Worm (Caenorhabditis elegans) whole organism, L3 larva: ENCODE measurements around the gene ins-23.

ENCODE experiments used
- aly-2 ChIP-seq: fragments of 150-350 bp; optimal IDR thresholded peaks from 2 replicates; lab custom pipeline; 2014; ENCODE audit warnings: missing biosample characterization, missing genetic modification characterization
- ama-1 ChIP-seq: fragments of 150-350 bp; optimal IDR thresholded peaks from 2 replicates; lab custom pipeline; 2018
- ceh-16 ChIP-seq: sonication (generic microtip); optimal IDR thresholded peaks from 2 replicates; lab custom pipeline; 2017; ENCODE audit warnings: missing biosample characterization, missing genetic modification characterization
- ceh-28 ChIP-seq: fragments of 150-350 bp; optimal IDR thresholded peaks from 2 replicates; lab custom pipeline; 2014; ENCODE audit warnings: missing biosample characterization, missing genetic modification reagents, missing genetic modification characterization
- ceh-9 ChIP-seq: sonication (generic microtip); optimal IDR thresholded peaks from 2 replicates; lab custom pipeline; 2018; ENCODE audit warnings: missing biosample characterization, missing genetic modification characterization
- egl-5 ChIP-seq: fragments of 150-350 bp; optimal IDR thresholded peaks from 2 replicates; lab custom pipeline; 2017; ENCODE audit warnings: missing biosample characterization, missing genetic modification reagents, missing genetic modification characterization, inconsistent platforms
- elt-1 ChIP-seq: fragments of 150-350 bp; optimal IDR thresholded peaks from 2 replicates; lab custom pipeline; 2014; ENCODE audit warnings: missing biosample characterization, missing genetic modification characterization
- elt-2 ChIP-seq: sonication (generic microtip); optimal IDR thresholded peaks from 2 replicates; lab custom pipeline; 2016; ENCODE audit warnings: missing genetic modification reagents, mild to moderate bottlenecking, missing genetic modification characterization, missing compliant biosample characterization
- elt-3 ChIP-seq, 3 experiments: fragments of 150-350 bp in 1 of 3; sonication (generic microtip) in 2 of 3; optimal IDR thresholded peaks; 2 replicates in 2 of 3; 4 replicates in 1 of 3; lab custom pipeline; 2014 to 2017; ENCODE audit warnings: missing biosample characterization in 3 of 3, missing genetic modification characterization in 3 of 3
- fkh-2 ChIP-seq: fragments of 150-350 bp; optimal IDR thresholded peaks from 2 replicates; lab custom pipeline; 2014; ENCODE audit warnings: missing biosample characterization, missing genetic modification reagents, missing genetic modification characterization
- jun-1 ChIP-seq: fragments of 150-350 bp; optimal IDR thresholded peaks from 2 replicates; lab custom pipeline; 2014; ENCODE audit warnings: missing biosample characterization, missing genetic modification reagents, missing genetic modification characterization
- lin-15B ChIP-seq: fragments of 150-350 bp; optimal IDR thresholded peaks from 2 replicates; lab custom pipeline; 2014; ENCODE audit warnings: missing biosample characterization, missing genetic modification characterization
- lin-39 ChIP-seq: fragments of 150-350 bp; optimal IDR thresholded peaks from 2 replicates; lab custom pipeline; 2018; ENCODE audit warnings: missing biosample characterization, missing genetic modification reagents, missing genetic modification characterization
- lsy-12 ChIP-seq: sonication (generic microtip); optimal IDR thresholded peaks from 2 replicates; lab custom pipeline; 2016; ENCODE audit warnings: mild to moderate bottlenecking, missing genetic modification characterization, missing compliant biosample characterization
- mml-1 ChIP-seq: fragments of 150-350 bp; sonication (generic microtip); optimal IDR thresholded peaks from 3 replicates; lab custom pipeline; 2014; ENCODE audit warnings: missing biosample characterization, missing genetic modification characterization
- nhr-237 ChIP-seq: fragments of 150-350 bp; optimal IDR thresholded peaks from 2 replicates; lab custom pipeline; 2014; ENCODE audit warnings: missing biosample characterization, missing genetic modification characterization
- nhr-25 ChIP-seq: sonication (generic microtip); optimal IDR thresholded peaks from 2 replicates; lab custom pipeline; 2017; ENCODE audit warnings: missing biosample characterization, missing genetic modification characterization
- nhr-28 ChIP-seq: fragments of 150-350 bp; optimal IDR thresholded peaks from 2 replicates; lab custom pipeline; 2014; ENCODE audit warnings: missing biosample characterization, missing genetic modification characterization
- nhr-43 ChIP-seq: sonication (generic microtip); optimal IDR thresholded peaks from 2 replicates; lab custom pipeline; 2016; ENCODE audit warnings: mild to moderate bottlenecking, missing genetic modification characterization, missing compliant biosample characterization; ENCODE audit not compliant: poor library complexity, severe bottlenecking
- nhr-76 ChIP-seq: fragments of 150-350 bp; sonication (generic microtip); optimal IDR thresholded peaks from 5 replicates; lab custom pipeline; 2014; ENCODE audit warnings: missing biosample characterization, missing genetic modification characterization
- nhr-77 ChIP-seq: fragments of 150-350 bp; optimal IDR thresholded peaks from 2 replicates; lab custom pipeline; 2014; ENCODE audit warnings: missing biosample characterization, missing genetic modification characterization
- pqm-1 ChIP-seq: fragments of 150-350 bp; optimal IDR thresholded peaks from 2 replicates; lab custom pipeline; 2017; ENCODE audit warnings: missing biosample characterization, missing genetic modification characterization, inconsistent platforms
- sea-2 ChIP-seq: fragments of 150-350 bp; sonication (generic microtip); optimal IDR thresholded peaks from 4 replicates; lab custom pipeline; 2014; ENCODE audit warnings: missing biosample characterization, missing genetic modification reagents, missing genetic modification characterization
- snpc-4 ChIP-seq: fragments of 150-350 bp; optimal IDR thresholded peaks from 2 replicates; lab custom pipeline; 2014; ENCODE audit warnings: missing biosample characterization, missing genetic modification characterization
- unc-39 ChIP-seq: sonication (generic microtip); optimal IDR thresholded peaks from 4 replicates; lab custom pipeline; 2017; ENCODE audit warnings: missing biosample characterization, missing genetic modification characterization
- unc-62 ChIP-seq: fragments of 150-350 bp; sonication (generic microtip); optimal IDR thresholded peaks from 4 replicates; lab custom pipeline; 2014; ENCODE audit warnings: missing biosample characterization, missing genetic modification reagents, missing genetic modification characterization
- ztf-11 ChIP-seq: fragments of 150-350 bp; optimal IDR thresholded peaks from 2 replicates; lab custom pipeline; 2014; ENCODE audit warnings: missing biosample characterization, missing genetic modification characterization
- ztf-4 ChIP-seq: fragments of 150-350 bp; optimal IDR thresholded peaks from 2 replicates; lab custom pipeline; 2014; ENCODE audit warnings: missing biosample characterization, missing genetic modification characterization

ins-23 gene

DNA sequence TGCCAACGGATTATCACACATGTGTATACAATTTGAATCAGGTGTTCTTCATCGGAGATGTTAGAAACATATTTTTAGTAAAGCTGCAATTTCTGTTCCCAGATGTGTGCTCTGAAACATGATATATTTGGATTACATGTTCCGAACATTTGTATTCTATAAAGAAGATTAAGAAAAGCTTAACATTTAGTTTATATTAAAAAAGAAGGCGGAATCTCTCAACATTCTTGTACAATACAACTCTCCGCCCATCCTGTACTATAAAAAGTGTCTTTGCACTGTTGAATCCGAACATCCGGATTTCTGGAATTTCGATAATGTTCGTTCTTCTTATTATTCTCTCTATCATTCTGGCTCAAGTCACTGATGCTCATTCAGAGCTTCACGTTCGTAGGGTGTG lies at the start of gene ins-23:
Gene ins-23, plus strand, starts transcription at position 301 of the 400 bp plus-strand sequence.
- TF ChIP-seq elt-1 (tag; lab: Kevin White, UChicago) (no peak), ztf-4 (no peak), aly-2 (tag; lab: Kevin White, UChicago) (no peak), lsy-12 (tag; lab: Kevin White, UChicago) (no peak)

DNA sequence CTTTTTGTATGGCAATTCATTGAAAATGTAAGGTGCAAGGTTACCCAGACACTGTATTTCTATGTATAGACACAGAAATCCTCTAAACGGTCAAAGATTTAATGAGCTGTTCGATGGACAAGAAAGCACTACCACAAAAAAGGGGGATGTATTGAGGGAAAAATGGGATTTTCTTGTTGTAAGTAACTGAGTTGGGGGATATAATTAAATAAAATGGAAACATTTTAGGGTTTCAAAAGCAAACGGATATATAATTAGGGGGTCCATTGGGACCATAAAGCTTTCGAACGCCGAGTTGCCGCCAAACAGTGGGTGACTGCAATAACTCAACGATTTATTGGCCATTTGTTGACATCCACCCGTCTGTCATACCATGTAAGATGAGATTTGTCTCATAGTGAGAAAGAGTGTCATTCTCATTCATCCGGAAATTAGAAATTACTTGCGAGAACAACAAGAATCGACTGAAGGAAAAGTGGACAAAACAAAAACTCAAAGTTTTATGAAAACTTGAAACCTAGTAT lies 45.9 kb upstream of the ins-23 start:
- peak; percentile 8 for TF ChIP-seq egl-5 (tag; lab: Kevin White, UChicago)
- TF ChIP-seq nhr-25: no peak
- TF ChIP-seq, all 47 proteins: peak for 1

DNA sequence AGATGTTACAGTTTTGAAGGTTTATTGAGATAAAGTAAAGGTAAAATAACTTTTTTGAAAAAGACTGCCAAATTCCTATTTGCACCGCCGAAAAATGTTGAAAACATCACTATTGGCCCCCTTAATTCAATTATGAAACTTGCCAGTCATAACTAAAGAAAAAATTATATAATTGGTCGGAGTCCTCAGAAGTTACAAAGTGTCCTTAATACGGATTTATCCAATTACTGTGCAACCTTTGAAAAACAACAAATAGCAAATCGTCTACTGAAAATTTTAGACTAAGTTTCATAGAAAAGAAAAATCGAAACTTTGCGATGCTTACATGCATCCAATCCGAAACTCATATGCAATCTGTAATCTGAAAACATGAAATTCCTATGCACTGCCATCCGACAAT lies 43.4 kb upstream of the ins-23 start:
- no peak for TF ChIP-seq jun-1 (tag; lab: Kevin White, UChicago)

DNA sequence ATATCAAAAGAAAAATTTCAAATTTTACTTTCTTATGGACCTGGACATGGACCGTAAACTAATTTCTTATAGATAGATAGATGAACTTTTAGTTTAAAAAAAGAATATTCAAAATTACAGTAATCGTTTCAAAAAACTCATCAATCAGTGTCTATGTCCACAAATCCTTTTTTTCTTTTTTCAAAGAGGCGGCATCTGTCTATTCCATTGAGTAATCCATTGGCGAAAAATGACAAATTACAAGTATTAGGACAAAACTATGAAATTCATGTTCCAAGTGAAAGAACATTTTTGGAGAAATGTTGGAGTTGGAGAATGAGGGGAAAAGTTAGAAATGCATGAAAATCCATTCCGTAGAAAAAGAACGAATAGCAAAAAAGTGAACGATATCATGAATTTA lies 42.5 kb upstream of the ins-23 start:
- TF ChIP-seq ama-1 (no peak), lsy-12 (tag; lab: Kevin White, UChicago) (no peak), mml-1 (tag; lab: Kevin White, UChicago) (no peak), sea-2 (GFP tag; lab: Kevin White, UChicago) (no peak), nhr-237 (tag; lab: Kevin White, UChicago) (no peak), unc-62 (no peak), lin-15B (tag; lab: Kevin White, UChicago) (no peak), pqm-1 (tag; lab: Kevin White, UChicago) (no peak), lin-39 (tag; lab: Kevin White, UChicago) (no peak), unc-39 (tag; lab: Kevin White, UChicago) (no peak), elt-3 (tag; optimal IDR thresholded peaks at IDR 0.05; lab: Kevin White, UChicago) (no peak), nhr-76 (tag; lab: Kevin White, UChicago) (no peak), elt-2 (tag; lab: Kevin White, UChicago) (no peak), nhr-25 (no peak), nhr-43 (tag; lab: Kevin White, UChicago) (no peak)

DNA sequence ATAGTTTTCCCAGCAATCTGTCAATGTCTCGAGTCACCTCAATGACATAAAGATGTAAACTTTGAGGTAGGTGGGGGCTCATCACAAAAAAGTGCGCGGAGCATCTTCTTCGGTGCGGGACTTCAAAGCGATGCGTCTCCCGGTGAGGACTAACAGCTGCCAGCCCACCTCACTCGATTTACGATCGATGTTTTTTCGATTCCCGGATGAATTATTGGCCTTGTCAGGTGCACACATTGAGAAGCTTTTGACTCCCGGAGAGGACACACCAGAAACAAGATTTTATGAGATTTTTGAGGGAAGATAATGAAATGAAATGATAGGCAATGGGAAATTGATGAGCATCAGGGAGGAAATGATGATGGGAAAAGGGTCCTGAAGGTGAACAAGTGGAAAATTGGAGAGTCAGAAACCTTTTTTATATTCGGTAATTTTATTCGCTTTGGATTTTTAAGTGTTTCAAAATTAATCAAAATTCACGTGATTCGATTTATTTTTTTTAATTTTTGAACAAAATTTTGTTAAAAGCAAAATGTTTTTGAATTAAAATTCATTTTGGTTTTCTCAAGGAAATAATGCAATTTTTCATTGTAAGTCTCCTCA lies 41.1 kb upstream of the ins-23 start, which contains the start of gene C05B5.12:
Gene C05B5.12, plus strand, starts transcription at position 553 of the 603 bp plus-strand sequence.
- no peak for TF ChIP-seq ztf-4
- TF ChIP-seq lin-39 (tag; lab: Kevin White, UChicago): peak; percentile 5
- TF ChIP-seq snpc-4 (tag; lab: Kevin White, UChicago): no peak
- TF ChIP-seq ceh-9: no peak
- TF ChIP-seq ceh-28 (tag; lab: Kevin White, UChicago): no peak
- peak; percentile 38 for TF ChIP-seq egl-5 (tag; lab: Kevin White, UChicago)
- TF ChIP-seq nhr-77 (tag; lab: Kevin White, UChicago): no peak
- TF ChIP-seq ceh-16: no peak
- TF ChIP-seq elt-3 (tag; optimal IDR thresholded peaks at IDR 0.05; lab: Kevin White, UChicago): no peak

DNA sequence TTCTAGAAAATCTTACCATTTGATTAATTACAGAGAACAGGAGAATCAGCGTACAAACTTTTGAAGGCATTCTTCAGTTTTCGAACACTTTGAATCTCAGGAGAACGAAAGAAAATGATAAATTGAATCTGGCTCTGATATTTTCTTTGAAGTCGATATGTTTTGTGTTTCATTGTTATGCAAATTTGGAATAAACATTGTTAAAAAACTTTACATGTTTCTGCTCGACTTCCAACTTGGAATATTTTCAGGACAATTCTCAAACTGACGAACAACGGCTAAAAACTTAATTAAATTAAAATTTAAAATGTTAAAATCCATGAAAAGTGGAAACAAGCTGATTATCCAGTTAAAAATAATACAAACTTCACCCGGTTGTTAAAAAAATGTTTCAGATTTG lies 39.7 kb upstream of the ins-23 start, which contains the start of gene C05B5.1:
Gene C05B5.1, minus strand, starts transcription at position 101 of the 400 bp plus-strand sequence.
- TF ChIP-seq nhr-25 (no peak), nhr-28 (tag; lab: Kevin White, UChicago) (no peak), aly-2 (tag; lab: Kevin White, UChicago) (no peak), fkh-2 (tag; lab: Kevin White, UChicago) (no peak), snpc-4 (tag; lab: Kevin White, UChicago) (no peak), nhr-77 (tag; lab: Kevin White, UChicago) (no peak)

DNA sequence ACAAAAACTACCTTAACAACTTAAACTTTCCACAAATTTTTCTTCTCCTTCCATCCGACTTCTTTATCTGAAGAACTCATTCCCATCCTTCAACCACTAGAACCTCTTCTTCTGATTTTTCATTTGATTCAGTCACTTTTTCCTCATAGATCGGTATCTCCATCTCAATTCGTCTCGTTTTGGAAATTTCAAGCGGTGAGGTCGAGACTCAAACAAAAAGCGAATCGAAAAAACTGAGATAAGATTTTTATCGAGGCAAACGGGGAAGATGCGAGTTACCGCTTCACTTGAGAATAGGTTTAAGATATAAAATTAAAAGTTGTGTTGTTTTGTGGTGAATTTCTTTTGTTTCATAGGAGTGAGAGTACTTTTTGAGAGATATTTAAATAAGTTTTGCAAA lies 36.7 kb upstream of the ins-23 start:
- TF ChIP-seq ztf-11 (no peak), elt-1 (tag; lab: Kevin White, UChicago) (peak; percentile 98)
